Fruit fly (Drosophila melanogaster) whole organism, embryonic: ENCODE measurements around the gene chic.
A peak's percentile ranks its signal among the peaks of the same experiment; 100 is the strongest.

Experiments
- Aef1 ChIP-seq: fragments of 200-800 bp; sonication (Bioruptor generic); IDR thresholded peaks from 3 replicates; pipeline ENCODE4 v1.3.6; 2022; ENCODE audit warnings: missing biosample characterization, missing genetic modification characterization
- B-H2 ChIP-seq: fragments of 200-800 bp; sonication (Bioruptor generic); optimal IDR thresholded peaks from 2 replicates; lab custom pipeline; 2018; ENCODE audit warnings: missing biosample characterization, mild to moderate bottlenecking, missing genetic modification characterization
- Bdp1 ChIP-seq: fragments of 200-800 bp; sonication (Bioruptor generic); optimal IDR thresholded peaks from 3 replicates; lab custom pipeline; 2016; ENCODE audit warnings: missing biosample characterization, missing genetic modification characterization
- CG10147 ChIP-seq: fragments of 200-800 bp; sonication (Bioruptor generic); optimal IDR thresholded peaks from 2 replicates; lab custom pipeline; 2019; ENCODE audit warnings: missing biosample characterization, mild to moderate bottlenecking, missing genetic modification characterization, moderate library complexity
- CG10366 ChIP-seq: fragments of 200-800 bp; sonication (Bioruptor generic); IDR thresholded peaks from 2 replicates; pipeline ENCODE4 v1.3.6; 2022; ENCODE audit warnings: missing biosample characterization, missing genetic modification characterization
- CG10959 ChIP-seq: fragments of 200-800 bp; sonication (Bioruptor generic); IDR thresholded peaks from 2 replicates; pipeline ENCODE4 v1.3.6; 2022; ENCODE audit warnings: missing biosample characterization, missing genetic modification characterization
- CG10979 ChIP-seq: fragments of 200-800 bp; sonication (Bioruptor generic); optimal IDR thresholded peaks from 2 replicates; lab custom pipeline; 2018; ENCODE audit warnings: missing biosample characterization, mild to moderate bottlenecking, missing genetic modification characterization, moderate library complexity
- CG13424 ChIP-seq: fragments of 200-800 bp; sonication (Bioruptor generic); optimal IDR thresholded peaks from 2 replicates; lab custom pipeline; 2019; ENCODE audit warnings: missing biosample characterization, mild to moderate bottlenecking, missing genetic modification characterization, moderate library complexity
- CG14014 ChIP-seq: fragments of 200-800 bp; sonication (Bioruptor generic); IDR thresholded peaks from 2 replicates; pipeline ENCODE4 v1.3.6; 2022; ENCODE audit warnings: missing biosample characterization, missing genetic modification characterization
- CG14667 ChIP-seq: fragments of 200-800 bp; sonication (Bioruptor generic); IDR thresholded peaks from 2 replicates; pipeline ENCODE4 v1.3.6; 2022; ENCODE audit warnings: missing biosample characterization, missing genetic modification characterization
- CG14710 ChIP-seq: fragments of 200-800 bp; sonication (Bioruptor generic); optimal IDR thresholded peaks from 3 replicates; lab custom pipeline; 2019; ENCODE audit warnings: missing biosample characterization, mild to moderate bottlenecking, missing genetic modification characterization, moderate library complexity
- CG1603 ChIP-seq: fragments of 200-800 bp; sonication (Bioruptor generic); optimal IDR thresholded peaks from 2 replicates; lab custom pipeline; 2019; ENCODE audit warnings: missing biosample characterization, mild to moderate bottlenecking, missing genetic modification characterization, moderate library complexity
- CG17385 ChIP-seq: fragments of 200-800 bp; sonication (Bioruptor generic); optimal IDR thresholded peaks from 3 replicates; lab custom pipeline; 2018; ENCODE audit warnings: missing biosample characterization, mild to moderate bottlenecking, missing genetic modification characterization
- CG2129 ChIP-seq: fragments of 200-800 bp; sonication (Bioruptor generic); IDR thresholded peaks from 2 replicates; pipeline ENCODE4 v1.3.6; 2022; ENCODE audit warnings: missing biosample characterization, missing genetic modification characterization; ENCODE audit not compliant: partially characterized antibody
- CG2889 ChIP-seq: fragments of 200-800 bp; sonication (Bioruptor generic); IDR thresholded peaks from 3 replicates; pipeline ENCODE4 v1.3.6; 2022; ENCODE audit warnings: missing biosample characterization, missing genetic modification characterization
- CG31388 ChIP-seq: fragments of 200-800 bp; sonication (Bioruptor generic); optimal IDR thresholded peaks from 2 replicates; lab custom pipeline; 2016; ENCODE audit warnings: missing biosample characterization, missing genetic modification characterization
- CG3838 ChIP-seq: fragments of 200-800 bp; sonication (Bioruptor generic); optimal IDR thresholded peaks from 3 replicates; lab custom pipeline; 2016; ENCODE audit warnings: missing biosample characterization, missing genetic modification characterization
- CG42726 ChIP-seq: fragments of 200-800 bp; sonication (Bioruptor generic); IDR thresholded peaks from 2 replicates; pipeline ENCODE4 v1.3.6; 2022; ENCODE audit warnings: missing biosample characterization, missing genetic modification characterization; ENCODE audit not compliant: partially characterized antibody
- CG6689 ChIP-seq: fragments of 200-800 bp; sonication (Bioruptor generic); IDR thresholded peaks from 2 replicates; pipeline ENCODE4 v1.3.6; 2022; ENCODE audit warnings: missing biosample characterization, missing genetic modification characterization
- CG7786 ChIP-seq: fragments of 200-800 bp; sonication (Bioruptor generic); optimal IDR thresholded peaks from 2 replicates; lab custom pipeline; 2016; ENCODE audit warnings: missing biosample characterization, missing genetic modification characterization
- CG7839 ChIP-seq: fragments of 200-800 bp; sonication (Bioruptor generic); optimal IDR thresholded peaks from 3 replicates; lab custom pipeline; 2018; ENCODE audit warnings: missing biosample characterization, mild to moderate bottlenecking, missing genetic modification characterization, moderate library complexity
- CG8359 ChIP-seq: fragments of 200-800 bp; sonication (Bioruptor generic); optimal IDR thresholded peaks from 2 replicates; lab custom pipeline; 2017; ENCODE audit warnings: missing biosample characterization, mild to moderate bottlenecking, missing genetic modification characterization, borderline replicate concordance
- CG9437 ChIP-seq: fragments of 200-800 bp; sonication (Bioruptor generic); optimal IDR thresholded peaks from 2 replicates; lab custom pipeline; 2018; ENCODE audit warnings: missing biosample characterization, mild to moderate bottlenecking, missing genetic modification characterization
- Camta ChIP-seq: fragments of 200-800 bp; sonication (Bioruptor generic); optimal IDR thresholded peaks from 2 replicates; lab custom pipeline; 2016; ENCODE audit warnings: missing biosample characterization, missing genetic modification characterization
- Gsc ChIP-seq: fragments of 200-800 bp; sonication (Bioruptor generic); IDR thresholded peaks from 2 replicates; pipeline ENCODE4 v1.3.6; 2022; ENCODE audit warnings: missing biosample characterization, missing genetic modification characterization
- Lim3 ChIP-seq: fragments of 200-800 bp; sonication (Bioruptor generic); IDR thresholded peaks from 2 replicates; pipeline ENCODE4 v1.3.6; 2022; ENCODE audit warnings: missing biosample characterization, missing genetic modification characterization
- Mes4 ChIP-seq: fragments of 200-800 bp; sonication (Bioruptor generic); optimal IDR thresholded peaks from 2 replicates; lab custom pipeline; 2016; ENCODE audit warnings: missing biosample characterization, missing genetic modification characterization
- NC2β ChIP-seq: fragments of 200-800 bp; sonication (Bioruptor generic); optimal IDR thresholded peaks from 2 replicates; lab custom pipeline; 2016; ENCODE audit warnings: missing biosample characterization, missing genetic modification characterization
- Nf-YA ChIP-seq: fragments of 200-800 bp; sonication (Bioruptor generic); IDR thresholded peaks from 2 replicates; pipeline ENCODE4 v1.3.6; 2022; ENCODE audit warnings: missing biosample characterization, missing genetic modification characterization
- NfI ChIP-seq: fragments of 200-800 bp; sonication (Bioruptor generic); optimal IDR thresholded peaks from 3 replicates; lab custom pipeline; 2018; ENCODE audit warnings: missing biosample characterization, mild to moderate bottlenecking, missing genetic modification characterization, moderate library complexity
- Oli ChIP-seq: fragments of 200-800 bp; sonication (Bioruptor generic); optimal IDR thresholded peaks from 2 replicates; lab custom pipeline; 2018; ENCODE audit warnings: missing biosample characterization, mild to moderate bottlenecking, missing genetic modification characterization, moderate library complexity
- Sox100B ChIP-seq: fragments of 200-800 bp; sonication (Bioruptor generic); optimal IDR thresholded peaks from 3 replicates; lab custom pipeline; 2018; ENCODE audit warnings: missing biosample characterization, mild to moderate bottlenecking, missing genetic modification characterization
- Sry-δ ChIP-seq: fragments of 200-800 bp; sonication (Bioruptor generic); optimal IDR thresholded peaks from 2 replicates; lab custom pipeline; 2016; ENCODE audit warnings: missing biosample characterization, missing genetic modification characterization
- Taf1 ChIP-seq: fragments of 200-800 bp; sonication (Bioruptor generic); IDR thresholded peaks from 2 replicates; pipeline ENCODE4 v1.3.6; 2022; ENCODE audit warnings: missing biosample characterization, missing genetic modification characterization
- Tbp ChIP-seq: fragments of >200 bp; optimal IDR thresholded peaks from 2 replicates; lab custom pipeline; 2018; ENCODE audit warnings: missing biosample characterization, missing genetic modification characterization
- Xrp1 ChIP-seq: fragments of 200-800 bp; sonication (Bioruptor generic); IDR thresholded peaks from 2 replicates; pipeline ENCODE4 v1.3.6; 2022; ENCODE audit warnings: missing biosample characterization, missing genetic modification characterization
- al ChIP-seq: fragments of 200-800 bp; sonication (Bioruptor generic); IDR thresholded peaks from 2 replicates; pipeline ENCODE4 v1.3.6; 2022; ENCODE audit warnings: missing biosample characterization, missing genetic modification characterization
- crp ChIP-seq, 2 experiments: fragments of 200-800 bp; sonication (Bioruptor generic); optimal IDR thresholded peaks; 2 replicates in 1 of 2; 3 replicates in 1 of 2; lab custom pipeline; 2017; ENCODE audit warnings: missing biosample characterization in 2 of 2, missing genetic modification characterization in 2 of 2, mild to moderate bottlenecking in 1 of 2, moderate library complexity in 1 of 2
- fd96Cb ChIP-seq: fragments of 200-800 bp; sonication (Bioruptor generic); optimal IDR thresholded peaks from 2 replicates; lab custom pipeline; 2018; ENCODE audit warnings: missing biosample characterization, mild to moderate bottlenecking, missing genetic modification characterization, moderate library complexity
- jumu ChIP-seq: fragments of 200-800 bp; sonication (Bioruptor generic); optimal IDR thresholded peaks from 3 replicates; lab custom pipeline; 2016; ENCODE audit warnings: missing biosample characterization, missing genetic modification characterization
- nau ChIP-seq: fragments of 200-800 bp; sonication (Bioruptor generic); optimal IDR thresholded peaks from 3 replicates; lab custom pipeline; 2017; ENCODE audit warnings: missing biosample characterization, mild to moderate bottlenecking, missing genetic modification characterization, missing genetic modification reagents
- p53 ChIP-seq: fragments of 200-800 bp; sonication (Bioruptor generic); optimal IDR thresholded peaks from 2 replicates; lab custom pipeline; 2016; ENCODE audit warnings: missing biosample characterization, missing genetic modification characterization
- sd ChIP-seq: fragments of 200-800 bp; sonication (Bioruptor generic); optimal IDR thresholded peaks from 3 replicates; lab custom pipeline; 2018; ENCODE audit warnings: missing biosample characterization, mild to moderate bottlenecking, missing genetic modification characterization, moderate library complexity
- sens ChIP-seq: fragments of 200-800 bp; sonication (Bioruptor generic); peaks from one replicate; lab custom pipeline; 2016; ENCODE audit warnings: missing biosample characterization, missing genetic modification characterization
- sna ChIP-seq: fragments of 200-800 bp; sonication (Bioruptor generic); IDR thresholded peaks from 2 replicates; pipeline ENCODE4 v1.3.6; 2022; ENCODE audit warnings: missing biosample characterization, missing genetic modification characterization; ENCODE audit not compliant: partially characterized antibody
- tin ChIP-seq: fragments of 200-800 bp; sonication (Bioruptor generic); optimal IDR thresholded peaks from 3 replicates; lab custom pipeline; 2016; ENCODE audit warnings: missing biosample characterization, missing genetic modification characterization
- tll ChIP-seq, 2 experiments: fragments of 200-800 bp in 1 of 2; fragments of >200 bp in 1 of 2; sonication (Bioruptor generic) in 1 of 2; optimal IDR thresholded peaks; 2 replicates each; lab custom pipeline; 2017 to 2019; ENCODE audit warnings: missing biosample characterization in 2 of 2, missing genetic modification characterization in 2 of 2, mild to moderate bottlenecking in 1 of 2, moderate library complexity in 1 of 2
- trh ChIP-seq: fragments of 200-800 bp; sonication (Bioruptor generic); optimal IDR thresholded peaks from 2 replicates; lab custom pipeline; 2016; ENCODE audit warnings: missing biosample characterization, missing genetic modification characterization
- usp ChIP-seq: fragments of >200 bp; optimal IDR thresholded peaks from 2 replicates; lab custom pipeline; 2017; ENCODE audit warnings: missing biosample characterization, missing genetic modification characterization
- zfh1 ChIP-seq: fragments of 200-800 bp; sonication (Bioruptor generic); IDR thresholded peaks from 3 replicates; pipeline ENCODE4 v1.3.6; 2022; ENCODE audit warnings: missing biosample characterization, missing genetic modification characterization

chic gene

dm6 chr2L:6019352-6020131 lies 38.7 kb upstream of the chic start, which contains the start of gene H2.0 (continued):
- TF ChIP-seq Sox100B (GFP tag; lab: Kevin White, UChicago) (no peak), sd (tag; lab: Kevin White, UChicago) (peak; percentile 88), CG10979 (peak; percentile 60), CG14667 (GFP tag; lab: Robert Waterston, UW) (no peak), CG10147 (GFP tag; lab: Kevin White, UChicago) (no peak), crp (GFP tag; optimal IDR thresholded peaks at IDR 0.05; lab: Kevin White, UChicago) (no peak), CG14014 (GFP tag; lab: Robert Waterston, UW) (no peak), Aef1 (GFP tag; lab: Robert Waterston, UW) (no peak), Tbp (GFP tag; lab: Kevin White, UChicago) (no peak), Gsc (GFP tag; lab: Robert Waterston, UW) (no peak), Xrp1 (GFP tag; lab: Robert Waterston, UW) (peak; percentile 47; the same call in 1 of the 2 replicates), CG7839 (tag; lab: Kevin White, UChicago) (peak; percentile 45), tin (peak; percentile 10), CG14710 (peak; percentile 46), tll (GFP tag; optimal IDR thresholded peaks at IDR 0.05; lab: Kevin White, UChicago) (no peak), CG8359 (GFP tag; lab: Kevin White, UChicago) (no peak), CG9437 (GFP tag; lab: Kevin White, UChicago) (no peak), sens (GFP tag; lab: Kevin White, UChicago) (peak; percentile 81), CG31388 (GFP tag; lab: Kevin White, UChicago) (no peak), CG3838 (GFP tag; lab: Kevin White, UChicago) (no peak), CG2889 (GFP tag; lab: Robert Waterston, UW) (no peak), Sry-δ (GFP tag; lab: Kevin White, UChicago) (no peak), NfI (GFP tag; lab: Kevin White, UChicago) (peak; percentile 20), Lim3 (GFP tag; lab: Robert Waterston, UW) (no peak), NC2β (no peak), CG17385 (GFP tag; lab: Kevin White, UChicago) (peak; percentile 8), CG42726 (GFP tag; lab: Robert Waterston, UW) (no peak), CG2129 (GFP tag; lab: Robert Waterston, UW) (no peak), Bdp1 (GFP tag; lab: Kevin White, UChicago) (no peak), p53 (GFP tag; lab: Kevin White, UChicago) (no peak), Taf1 (GFP tag; lab: Robert Waterston, UW) (no peak), zfh1 (GFP tag; lab: Robert Waterston, UW) (0 out of 3 replicates have a peak, but pooled peaks have one; percentile 23), sna (GFP tag; lab: Robert Waterston, UW) (no peak), Nf-YA (GFP tag; lab: Robert Waterston, UW) (peak; percentile 59; the same call in 1 of the 2 replicates), Mes4 (no peak), jumu (GFP tag; lab: Kevin White, UChicago) (no peak), CG10366 (GFP tag; lab: Robert Waterston, UW) (no peak), CG7786 (GFP tag; lab: Kevin White, UChicago) (no peak), Camta (GFP tag; lab: Kevin White, UChicago) (no peak), Oli (tag; lab: Kevin White, UChicago) (peak; percentile 46), nau (GFP tag; lab: Kevin White, UChicago) (no peak), usp (GFP tag; lab: Kevin White, UChicago) (no peak), B-H2 (GFP tag; lab: Kevin White, UChicago) (no peak), fd96Cb (tag; lab: Kevin White, UChicago) (peak; percentile 38), CG13424 (tag; lab: Kevin White, UChicago) (peak; percentile 23), CG1603 (tag; lab: Kevin White, UChicago) (peak; percentile 57), CG6689 (GFP tag; lab: Robert Waterston, UW) (peak; percentile 31; the same call in 1 of the 2 replicates), CG10959 (no peak), al (no peak), trh (GFP tag; lab: Kevin White, UChicago) (no peak)
